Fruit fly (Drosophila melanogaster): ENCODE data around the gene CG3081.
A peak's percentile ranks its signal among the peaks of the same experiment; 100 is the strongest.

The CG3081 gene

dm6 chrX:4609737-4610136, 34.0 kb downstream of the CG3081 start (continued):
- TF ChIP-seq CG2202 (tag; optimal IDR thresholded peaks at IDR 0.05) (peak; percentile 56), org-1 (GFP tag; optimal IDR thresholded peaks at IDR 0.05) (peak; percentile 59), gem (tag; optimal IDR thresholded peaks at IDR 0.05) (peak; percentile 27), CG6813 (GFP tag; optimal IDR thresholded peaks at IDR 0.05) (peak; percentile 56), sc (optimal IDR thresholded peaks at IDR 0.05) (no peak), sc (GFP tag; optimal IDR thresholded peaks at IDR 0.05) (peak; percentile 57), CrebB (tag; optimal IDR thresholded peaks at IDR 0.05) (peak; percentile 38), zfh1 (GFP tag; IDR thresholded peaks at IDR 0.05) (0 out of 3 replicates have a peak, but pooled peaks have one; percentile 42), D (optimal IDR thresholded peaks at IDR 0.05) (no peak), D (GFP tag; optimal IDR thresholded peaks at IDR 0.05) (peak; percentile 39), eyg (GFP tag; optimal IDR thresholded peaks at IDR 0.05) (no peak), Lhr (GFP tag; optimal IDR thresholded peaks at IDR 0.05) (peak; percentile 37), Dip3 (GFP tag; optimal IDR thresholded peaks at IDR 0.05) (no peak), HLHmδ (GFP tag; optimal IDR thresholded peaks at IDR 0.05) (peak; percentile 81), onecut (GFP tag; IDR thresholded peaks at IDR 0.05) (0 out of 2 replicates have a peak, but pooled peaks have one; percentile 12), CG18262 (tag; optimal IDR thresholded peaks at IDR 0.05) (peak; percentile 21), CG13123 (GFP tag; optimal IDR thresholded peaks at IDR 0.05) (peak; percentile 31), CG43689 (GFP tag; IDR thresholded peaks at IDR 0.05) (no peak), CG14965 (GFP tag; optimal IDR thresholded peaks at IDR 0.05; ENCODE audit: borderline replicate concordance) (no peak), PHDP (tag; optimal IDR thresholded peaks at IDR 0.05) (peak; percentile 3), sens (GFP tag) (peak; percentile 87), fd102C (GFP tag; optimal IDR thresholded peaks at IDR 0.05) (peak; percentile 42), fru (optimal IDR thresholded peaks at IDR 0.05) (no peak), Sox100B (GFP tag; optimal IDR thresholded peaks at IDR 0.05) (peak; percentile 46), so (GFP tag; IDR thresholded peaks at IDR 0.05) (0 out of 3 replicates have a peak, but pooled peaks have one; percentile 19), YL-1 (GFP tag; optimal IDR thresholded peaks at IDR 0.05) (peak; percentile 18), CG12219 (GFP tag; optimal IDR thresholded peaks at IDR 0.05) (peak; percentile 20), CG8089 (GFP tag; optimal IDR thresholded peaks at IDR 0.05) (peak; percentile 2), CG10209 (GFP tag; optimal IDR thresholded peaks at IDR 0.05) (peak; percentile 14), twi (tag; optimal IDR thresholded peaks at IDR 0.05) (peak; percentile 54), Nf-YB (GFP tag; optimal IDR thresholded peaks at IDR 0.05) (peak; percentile 1), phol (tag; optimal IDR thresholded peaks at IDR 0.05) (no peak), CG13424 (tag; optimal IDR thresholded peaks at IDR 0.05) (peak; percentile 34), abd-A (tag; optimal IDR thresholded peaks at IDR 0.05) (no peak), HHEX (GFP tag; optimal IDR thresholded peaks at IDR 0.05) (peak; percentile 0), CG7987 (GFP tag; optimal IDR thresholded peaks at IDR 0.05) (no peak), lola (GFP tag; optimal IDR thresholded peaks at IDR 0.05) (peak in 1 of 3 experiments; percentile 46), otp (GFP tag; IDR thresholded peaks at IDR 0.05) (no peak), nerfin-1 (tag; optimal IDR thresholded peaks at IDR 0.05) (peak; percentile 38), Med (GFP tag) (peak; percentile 73), grn (GFP tag; optimal IDR thresholded peaks at IDR 0.05) (peak; percentile 19), lab (GFP tag; optimal IDR thresholded peaks at IDR 0.05) (peak; percentile 35), CG12071 (GFP tag; optimal IDR thresholded peaks at IDR 0.05) (no peak), Asciz (GFP tag; optimal IDR thresholded peaks at IDR 0.05) (peak; percentile 32), CG12391 (tag; optimal IDR thresholded peaks at IDR 0.05) (peak; percentile 15), CG8924 (tag; optimal IDR thresholded peaks at IDR 0.05) (peak; percentile 32), unpg (GFP tag; optimal IDR thresholded peaks at IDR 0.05) (peak; percentile 30), wor (GFP tag; IDR thresholded peaks at IDR 0.05) (no peak), CG2712 (tag; optimal IDR thresholded peaks at IDR 0.05) (peak; percentile 27), bsh (GFP tag; optimal IDR thresholded peaks at IDR 0.05) (peak in 1 of 2 experiments; percentile 51)

Measured in whole organism, embryonic.